Worm (Caenorhabditis elegans) whole organism, midembryonic: Measurements from ENCODE around the gene ZC487.2.

ENCODE experiments used
- flt-1 ChIP-seq: fragments of 200-800 bp; sonication (Bioruptor generic); IDR thresholded peaks from 2 replicates; pipeline ENCODE4 v1.3.6; 2022; ENCODE audit warnings: missing genetic modification characterization, missing compliant biosample characterization
- klf-2 ChIP-seq: fragments of 200-800 bp; sonication (Bioruptor generic); conservative IDR thresholded peaks from 2 replicates; pipeline ENCODE4 v1.3.6; 2022; ENCODE audit warnings: missing genetic modification reagents, missing genetic modification characterization, missing compliant biosample characterization
- med-1 ChIP-seq: sonication (generic microtip); optimal IDR thresholded peaks from 2 replicates; lab custom pipeline; 2017; ENCODE audit warnings: missing genetic modification characterization, mild to moderate bottlenecking, missing compliant biosample characterization, antibody characterized with exemption, missing genetic modification reagents; ENCODE audit not compliant: insufficient read depth
- ref-1 ChIP-seq: fragments of 200-800 bp; sonication (Bioruptor generic); conservative IDR thresholded peaks from 2 replicates; pipeline ENCODE4 v1.3.6; 2022; ENCODE audit warnings: missing genetic modification reagents, missing genetic modification characterization, missing compliant biosample characterization
- ztf-23 ChIP-seq: fragments of 200-800 bp; sonication (Bioruptor generic); IDR thresholded peaks from 2 replicates; pipeline ENCODE4 v1.3.6; 2022; ENCODE audit warnings: missing genetic modification reagents, missing genetic modification characterization, missing compliant biosample characterization
- ztf-29 ChIP-seq: fragments of 200-800 bp; sonication (Bioruptor generic); IDR thresholded peaks from 2 replicates; pipeline ENCODE4 v1.3.6; 2022; ENCODE audit warnings: missing genetic modification reagents, missing genetic modification characterization, missing compliant biosample characterization

The ZC487.2 gene

DNA sequence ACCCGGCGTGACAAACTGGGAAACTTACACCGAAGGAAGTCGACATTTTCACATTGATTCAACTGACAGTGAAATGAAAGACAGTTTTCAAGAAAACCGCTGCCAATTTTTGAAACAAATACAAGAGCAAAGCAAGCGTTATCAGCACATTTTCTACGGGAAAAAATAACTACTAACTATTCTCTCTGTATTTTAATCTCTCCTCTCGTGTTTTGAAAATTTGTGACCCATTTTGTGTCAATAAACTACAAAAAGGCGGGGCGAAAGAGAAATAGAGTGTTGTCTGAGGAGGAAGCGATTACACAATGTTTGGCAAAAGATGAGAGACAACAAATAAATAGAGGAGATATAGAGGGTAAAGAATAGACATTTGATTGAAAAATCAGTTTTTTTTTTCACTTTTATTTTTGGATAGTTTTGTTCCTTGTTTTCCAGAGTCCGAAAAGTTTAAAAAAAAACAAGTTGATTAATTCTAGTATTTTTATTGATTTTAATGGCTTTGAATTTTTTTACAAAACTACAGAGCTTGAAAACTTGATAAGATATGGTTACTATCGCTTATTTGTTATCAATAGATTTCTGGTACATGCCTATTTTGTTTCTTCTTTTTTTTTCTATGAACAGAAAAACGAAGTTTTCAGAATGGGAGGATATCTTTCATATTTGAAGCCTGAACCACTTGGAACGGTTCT is 46.0 kb downstream of the ZC487.2 start, which contains the start of gene cest-34:
Gene cest-34, plus strand, starts transcription at position 642 of the 692 bp plus-strand sequence.
- TF ChIP-seq ztf-29 (GFP tag; lab: Robert Waterston, UW) = no peak
- TF ChIP-seq flt-1 (GFP tag; lab: Robert Waterston, UW) = no peak
- TF ChIP-seq klf-2 (GFP tag; lab: Robert Waterston, UW) = no peak

DNA sequence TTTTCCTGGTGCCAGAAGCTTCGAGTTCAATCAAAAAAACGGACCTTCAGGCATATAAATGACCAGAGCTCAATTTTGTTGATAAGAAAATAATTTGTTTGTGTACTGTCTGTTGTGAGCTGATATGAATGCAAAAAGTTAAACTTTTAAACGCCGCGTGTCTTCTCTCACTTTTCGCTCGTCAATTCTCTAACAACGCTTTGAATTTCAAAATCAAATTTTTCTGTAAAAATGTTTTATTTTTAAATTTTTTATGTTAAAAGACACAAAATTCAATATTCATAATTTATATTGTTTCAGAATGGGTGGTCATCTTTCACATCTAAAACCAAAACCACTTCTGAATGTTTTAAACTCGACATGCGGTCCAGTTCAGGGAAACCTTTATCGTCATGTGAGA is 48.3 kb downstream of the ZC487.2 start, which contains the start of gene cest-31:
Gene cest-31, plus strand, starts transcription at position 301 of the 400 bp plus-strand sequence.
- TF ChIP-seq ztf-23 = no peak
- TF ChIP-seq med-1 (GFP tag; lab: Kevin White, UChicago) = no peak
- TF ChIP-seq ref-1 = no peak
